Worm (Caenorhabditis elegans) whole organism, young adult: ENCODE data around the gene nhr-173.

Experiments
- B0261.1 ChIP-seq: sonication (generic microtip); optimal IDR thresholded peaks from 2 replicates; lab custom pipeline; 2016; ENCODE audit warnings: mild to moderate bottlenecking, missing genetic modification characterization, moderate library complexity, missing compliant biosample characterization
- C06A6.2 ChIP-seq: fragments of 200-800 bp; sonication (Bioruptor generic); conservative IDR thresholded peaks from 2 replicates; pipeline ENCODE4 v1.3.6; 2022; ENCODE audit warnings: missing genetic modification characterization, missing compliant biosample characterization
- F23B12.7 ChIP-seq: sonication (generic microtip); optimal IDR thresholded peaks from 2 replicates; lab custom pipeline; 2017; ENCODE audit warnings: missing genetic modification characterization, mild to moderate bottlenecking, missing compliant biosample characterization, antibody characterized with exemption, moderate library complexity; ENCODE audit not compliant: insufficient read depth
- F37B4.10 ChIP-seq: fragments of 200-800 bp; sonication (Bioruptor generic); IDR thresholded peaks from 2 replicates; pipeline ENCODE4 v1.3.6; 2022; ENCODE audit warnings: missing genetic modification characterization, missing compliant biosample characterization
- F49E8.2 ChIP-seq: sonication (generic microtip); optimal IDR thresholded peaks from 3 replicates; lab custom pipeline; 2017; ENCODE audit warnings: missing genetic modification characterization, mild to moderate bottlenecking, missing compliant biosample characterization, antibody characterized with exemption, moderate library complexity; ENCODE audit not compliant: insufficient read depth
- F57A8.1 ChIP-seq: fragments of 200-800 bp; sonication (Bioruptor generic); optimal IDR thresholded peaks from 2 replicates; lab custom pipeline; 2018; ENCODE audit warnings: mild to moderate bottlenecking, missing genetic modification characterization, moderate library complexity, missing compliant biosample characterization
- K11D2.4 ChIP-seq: fragments of 200-800 bp; sonication (Bioruptor generic); IDR thresholded peaks from 2 replicates; pipeline ENCODE4 v1.3.6; 2022; ENCODE audit warnings: missing genetic modification reagents, missing genetic modification characterization, missing compliant biosample characterization
- Y53F4B.3 ChIP-seq: fragments of 200-800 bp; sonication (Bioruptor generic); IDR thresholded peaks from 2 replicates; pipeline ENCODE4 v1.3.6; 2022; ENCODE audit warnings: missing genetic modification reagents, missing genetic modification characterization, missing compliant biosample characterization
- Y67H2A.10 ChIP-seq: fragments of 200-800 bp; sonication (Bioruptor generic); conservative IDR thresholded peaks from 2 replicates; pipeline ENCODE4 v1.3.6; 2022; ENCODE audit warnings: missing genetic modification reagents, missing genetic modification characterization, missing compliant biosample characterization
- akir-1 ChIP-seq: fragments of 200-800 bp; sonication (Bioruptor generic); optimal IDR thresholded peaks from 2 replicates; lab custom pipeline; 2018; ENCODE audit warnings: mild to moderate bottlenecking, missing genetic modification characterization, moderate library complexity, missing compliant biosample characterization
- aptf-2 ChIP-seq: fragments of 200-800 bp; sonication (Bioruptor generic); conservative IDR thresholded peaks from 2 replicates; pipeline ENCODE4 v1.3.6; 2022; ENCODE audit warnings: missing genetic modification reagents, missing genetic modification characterization, missing compliant biosample characterization
- atf-7 ChIP-seq: sonication (generic microtip); optimal IDR thresholded peaks from 2 replicates; lab custom pipeline; 2017; ENCODE audit warnings: mild to moderate bottlenecking, missing genetic modification characterization, missing compliant biosample characterization
- bed-1 ChIP-seq: fragments of 200-800 bp; sonication (Bioruptor generic); IDR thresholded peaks from 2 replicates; pipeline ENCODE4 v1.3.6; 2022; ENCODE audit warnings: missing genetic modification reagents, missing genetic modification characterization, missing compliant biosample characterization
- ceh-27 ChIP-seq: fragments of 200-800 bp; sonication (Bioruptor generic); optimal IDR thresholded peaks from 2 replicates; lab custom pipeline; 2018; ENCODE audit warnings: mild to moderate bottlenecking, missing genetic modification characterization, moderate library complexity, missing compliant biosample characterization
- chd-7 ChIP-seq: sonication (generic microtip); optimal IDR thresholded peaks from 2 replicates; lab custom pipeline; 2016; ENCODE audit warnings: mild to moderate bottlenecking, missing genetic modification characterization, moderate library complexity, missing compliant biosample characterization
- ets-4 ChIP-seq: fragments of 200-800 bp; sonication (Bioruptor generic); optimal IDR thresholded peaks from 2 replicates; lab custom pipeline; 2018; ENCODE audit warnings: mild to moderate bottlenecking, missing genetic modification characterization, missing compliant biosample characterization
- hsf-1 ChIP-seq: fragments of 200-800 bp; sonication (Bioruptor generic); IDR thresholded peaks from 2 replicates; pipeline ENCODE4 v1.3.6; 2022; ENCODE audit warnings: missing genetic modification reagents, missing genetic modification characterization, missing compliant biosample characterization
- let-607 ChIP-seq, 2 experiments: fragments of 200-800 bp in 1 of 2; sonication (Bioruptor generic) in 1 of 2; sonication (generic microtip) in 1 of 2; optimal IDR thresholded peaks; 2 replicates each; lab custom pipeline; 2016 to 2018; ENCODE audit warnings: mild to moderate bottlenecking in 2 of 2, missing compliant biosample characterization in 2 of 2, missing genetic modification characterization in 2 of 2, moderate library complexity in 2 of 2, missing genotype in 1 of 2
- lir-1 ChIP-seq: fragments of 200-800 bp; sonication (Bioruptor generic); conservative IDR thresholded peaks from 2 replicates; pipeline ENCODE4 v1.3.6; 2022; ENCODE audit warnings: missing genetic modification reagents, missing genetic modification characterization, missing compliant biosample characterization
- lsl-1 ChIP-seq: fragments of 200-800 bp; sonication (Bioruptor generic); optimal IDR thresholded peaks from 2 replicates; lab custom pipeline; 2018; ENCODE audit warnings: mild to moderate bottlenecking, missing genetic modification characterization, moderate library complexity, missing compliant biosample characterization
- madf-10 ChIP-seq: sonication (generic microtip); optimal IDR thresholded peaks from 2 replicates; lab custom pipeline; 2016; ENCODE audit warnings: mild to moderate bottlenecking, missing genetic modification characterization, missing compliant biosample characterization
- nhr-27 ChIP-seq: fragments of 200-800 bp; sonication (Bioruptor generic); optimal IDR thresholded peaks from 2 replicates; lab custom pipeline; 2018; ENCODE audit warnings: mild to moderate bottlenecking, missing genetic modification characterization, moderate library complexity, missing compliant biosample characterization
- nhr-80 ChIP-seq: sonication (generic microtip); optimal IDR thresholded peaks from 2 replicates; lab custom pipeline; 2016; ENCODE audit warnings: missing genetic modification characterization, missing compliant biosample characterization
- sea-2 ChIP-seq: fragments of 200-800 bp; sonication (Bioruptor generic); IDR thresholded peaks from 2 replicates; pipeline ENCODE4 v1.3.6; 2022; ENCODE audit warnings: missing genetic modification characterization, missing compliant biosample characterization
- snpc-1.1 ChIP-seq: sonication (generic microtip); optimal IDR thresholded peaks from 2 replicates; lab custom pipeline; 2017; ENCODE audit warnings: missing genetic modification characterization, mild to moderate bottlenecking, missing compliant biosample characterization, antibody characterized with exemption, moderate library complexity, missing genotype, missing genetic modification reagents; ENCODE audit not compliant: insufficient read depth
- snpc-4 ChIP-seq, 5 experiments: fragments of 150-350 bp in 1 of 5; sonication (generic microtip) in 4 of 5; optimal IDR thresholded peaks; 2 replicates each; lab custom pipeline; 2014 to 2018; ENCODE audit warnings: missing genetic modification characterization in 5 of 5, missing biosample characterization in 3 of 5, antibody characterized with exemption in 2 of 5, mild to moderate bottlenecking in 2 of 5, missing compliant biosample characterization in 2 of 5, missing genotype in 2 of 5, moderate library complexity in 2 of 5, missing genetic modification reagents in 1 of 5
- somi-1 ChIP-seq: fragments of 200-800 bp; sonication (Bioruptor generic); optimal IDR thresholded peaks from 2 replicates; lab custom pipeline; 2018; ENCODE audit warnings: mild to moderate bottlenecking, missing genetic modification characterization, missing compliant biosample characterization
- sptf-2 ChIP-seq: fragments of 200-800 bp; sonication (Bioruptor generic); optimal IDR thresholded peaks from 2 replicates; lab custom pipeline; 2018; ENCODE audit warnings: mild to moderate bottlenecking, missing genetic modification characterization, missing compliant biosample characterization
- tlf-1 ChIP-seq: fragments of 200-800 bp; sonication (Bioruptor generic); optimal IDR thresholded peaks from 2 replicates; lab custom pipeline; 2018; ENCODE audit warnings: mild to moderate bottlenecking, missing genetic modification characterization, missing compliant biosample characterization
- zim-3 ChIP-seq: sonication (generic microtip); optimal IDR thresholded peaks from 2 replicates; lab custom pipeline; 2017; ENCODE audit warnings: mild to moderate bottlenecking, missing genetic modification characterization, moderate library complexity, missing compliant biosample characterization
- ztf-18 ChIP-seq: sonication (generic microtip); optimal IDR thresholded peaks from 2 replicates; lab custom pipeline; 2016; ENCODE audit warnings: missing genotype, mild to moderate bottlenecking, missing genetic modification characterization, missing compliant biosample characterization
- ztf-25 ChIP-seq: fragments of 200-800 bp; sonication (Bioruptor generic); IDR thresholded peaks from 2 replicates; pipeline ENCODE4 v1.3.6; 2022; ENCODE audit warnings: missing genetic modification reagents, missing genetic modification characterization, missing compliant biosample characterization
- ztf-3 ChIP-seq: fragments of 200-800 bp; sonication (Bioruptor generic); optimal IDR thresholded peaks from 2 replicates; lab custom pipeline; 2018; ENCODE audit warnings: mild to moderate bottlenecking, missing genetic modification characterization, missing compliant biosample characterization

The nhr-173 gene

DNA sequence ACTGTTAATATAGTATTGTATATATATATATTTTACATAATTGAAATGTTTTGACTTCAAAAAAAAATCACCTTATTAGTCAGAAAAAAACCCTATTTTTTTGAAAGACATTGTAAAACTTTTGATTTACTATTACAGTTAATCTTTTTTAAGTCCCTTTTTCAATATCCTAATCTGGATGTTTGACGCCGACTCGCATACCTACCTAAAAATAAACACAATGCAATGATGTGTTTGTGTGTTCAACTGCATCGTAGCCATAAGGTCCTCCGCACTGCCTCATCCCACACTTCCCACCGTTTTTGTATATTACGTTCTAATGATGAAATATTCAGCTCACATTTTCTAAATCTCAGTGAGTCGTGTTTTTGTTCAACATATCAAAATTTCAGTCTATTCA, 38.0 kb downstream of the nhr-173 start, which contains the start of gene F38B6.3:
F38B6.3 (plus strand) TSS at position 301 of the 400 bp plus-strand sequence.
- TF ChIP-seq Y67H2A.10 (no peak), F37B4.10 (GFP tag; lab: Robert Waterston, UW) (no peak), madf-10 (tag; lab: Kevin White, UChicago) (no peak), sptf-2 (GFP tag; lab: Kevin White, UChicago) (no peak), snpc-4 (GFP tag; optimal IDR thresholded peaks at IDR 0.05; lab: Kevin White, UChicago) (no peak), snpc-4 (tag; optimal IDR thresholded peaks at IDR 0.05; lab: Kevin White, UChicago) (no peak), zim-3 (tag; lab: Kevin White, UChicago) (no peak), snpc-1.1 (tag; lab: Kevin White, UChicago) (no peak), F49E8.2 (tag; lab: Kevin White, UChicago) (no peak), akir-1 (GFP tag; lab: Kevin White, UChicago) (no peak), ztf-18 (tag; lab: Kevin White, UChicago) (no peak), B0261.1 (no peak)

DNA sequence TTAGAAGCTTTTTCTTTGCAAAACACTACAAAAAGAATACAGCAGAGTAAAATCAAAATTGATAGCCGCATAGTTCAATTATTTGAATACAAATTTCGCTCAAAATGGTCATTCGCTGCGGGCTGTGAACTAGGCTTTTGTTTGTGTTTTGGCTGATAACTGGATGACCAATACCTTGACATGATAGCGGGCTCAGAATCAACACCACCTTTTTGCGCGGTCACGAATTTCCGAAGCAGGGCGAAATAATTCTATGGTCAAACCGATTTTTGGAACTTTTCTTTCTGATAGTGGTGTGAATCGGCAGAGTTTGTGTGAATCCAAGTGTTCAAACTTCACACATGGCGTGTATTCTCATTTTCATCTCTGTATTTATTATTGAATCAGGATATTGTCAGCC, 42.9 kb downstream of the nhr-173 start, which contains the start of the genes F38B6.7 and F38B6.2:
F38B6.7 (minus strand) TSS at position 101 of the 400 bp plus-strand sequence.
F38B6.2 (plus strand) TSS at position 267 of the 400 bp plus-strand sequence.
- TF ChIP-seq tlf-1 (GFP tag; lab: Kevin White, UChicago): no peak
- no peak for TF ChIP-seq F49E8.2 (tag; lab: Kevin White, UChicago)
- no peak for TF ChIP-seq Y53F4B.3 (GFP tag; lab: Robert Waterston, UW)
- TF ChIP-seq ceh-27: no peak
- no peak for TF ChIP-seq ztf-3 (GFP tag; lab: Kevin White, UChicago)
- no peak for TF ChIP-seq let-607 (tag; optimal IDR thresholded peaks at IDR 0.05; lab: Kevin White, UChicago)
- TF ChIP-seq somi-1 (GFP tag; lab: Kevin White, UChicago): no peak
- TF ChIP-seq lir-1 (GFP tag; lab: Robert Waterston, UW): no peak
- no peak for TF ChIP-seq ztf-25 (GFP tag; lab: Robert Waterston, UW)

DNA sequence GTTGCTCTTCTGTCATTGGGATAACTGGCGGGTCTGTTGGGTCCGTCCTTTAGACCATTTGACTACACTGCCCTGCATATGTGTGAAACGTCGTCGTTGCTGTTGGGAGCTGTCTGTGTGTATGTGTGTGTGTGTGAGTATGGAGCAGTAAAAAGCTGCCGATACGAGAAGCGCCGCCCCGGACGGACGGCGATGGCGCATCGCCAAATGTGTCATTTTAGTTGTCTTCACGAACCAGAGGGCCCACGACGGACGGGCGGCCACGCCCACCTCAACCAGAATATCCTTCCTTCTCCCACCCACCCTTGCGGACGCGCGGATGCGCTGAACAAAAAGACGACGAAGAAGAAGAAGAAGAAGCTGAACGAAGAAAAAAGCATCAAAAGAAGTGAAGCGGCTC, 46.9 kb downstream of the nhr-173 start, which contains the start of gene acr-2:
acr-2 (plus strand) TSS at position 301 of the 400 bp plus-strand sequence.
- TF ChIP-seq K11D2.4 (GFP tag; lab: Robert Waterston, UW) (0 out of 2 replicates have a peak, but pooled peaks have one; percentile 20), hsf-1 (GFP tag; lab: Robert Waterston, UW) (0 out of 2 replicates have a peak, but pooled peaks have one; percentile 33), sea-2 (0 out of 2 replicates have a peak, but pooled peaks have one; percentile 30), atf-7 (tag; lab: Kevin White, UChicago) (no peak)

DNA sequence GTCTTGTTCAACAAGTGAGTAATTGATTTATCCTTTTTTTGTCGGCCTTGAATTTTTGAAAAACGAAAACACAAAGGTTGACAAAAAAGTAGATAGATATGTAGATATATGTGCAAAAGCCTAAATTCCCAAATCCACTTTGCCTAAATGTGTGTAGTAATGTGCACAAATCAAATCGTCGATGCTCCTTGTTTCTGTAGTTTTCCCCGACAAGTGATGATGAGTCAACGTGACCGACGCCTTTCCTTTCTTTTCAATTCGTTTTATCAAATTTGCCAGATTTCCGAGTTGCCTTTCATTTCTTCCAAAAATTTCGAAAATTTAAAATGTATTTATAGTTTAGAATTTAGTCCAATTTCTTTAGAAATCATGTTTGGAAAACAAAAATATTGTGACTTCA, 49.8 kb downstream of the nhr-173 start:
- TF ChIP-seq lir-1 (GFP tag; lab: Robert Waterston, UW): no peak
- no peak for TF ChIP-seq bed-1 (GFP tag; lab: Robert Waterston, UW)
- no peak for TF ChIP-seq nhr-27
- TF ChIP-seq lsl-1 (GFP tag; lab: Kevin White, UChicago): no peak
- TF ChIP-seq aptf-2 (GFP tag; lab: Robert Waterston, UW): no peak

DNA sequence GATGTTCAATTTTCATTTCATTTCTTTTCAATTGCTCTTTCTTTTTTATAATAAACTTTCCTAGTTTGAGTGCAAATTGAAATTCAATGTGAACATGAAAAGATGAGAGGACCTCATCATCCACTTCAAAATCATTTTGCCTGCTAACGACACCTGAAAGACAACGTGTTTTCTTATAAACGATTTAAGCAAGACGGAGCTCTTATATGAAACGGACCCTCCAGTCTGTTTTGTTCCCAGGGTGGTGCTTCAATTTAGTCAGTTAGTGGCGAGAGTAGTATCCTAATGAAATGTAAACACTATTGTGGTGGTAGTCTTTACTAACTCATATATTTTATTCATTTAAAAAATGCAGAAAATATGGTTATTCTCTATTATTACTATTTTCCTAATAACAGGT, 53.9 kb downstream of the nhr-173 start, which contains the start of gene acr-3:
acr-3 (plus strand) TSS at position 301 of the 400 bp plus-strand sequence.
- TF ChIP-seq K11D2.4 (GFP tag; lab: Robert Waterston, UW) (no peak), F23B12.7 (tag; lab: Kevin White, UChicago) (no peak), chd-7 (no peak), ets-4 (GFP tag; lab: Kevin White, UChicago) (no peak), nhr-80 (tag; lab: Kevin White, UChicago) (no peak), lir-1 (GFP tag; lab: Robert Waterston, UW) (no peak), F57A8.1 (GFP tag; lab: Kevin White, UChicago) (no peak), C06A6.2 (GFP tag; lab: Robert Waterston, UW) (no peak)
- TF ChIP-seq, all 124 proteins: peak for 0
